Fruit fly (Drosophila melanogaster) whole organism, embryonic: Measurements from ENCODE around the gene Sulf1.
A peak's percentile ranks its signal among the peaks of the same experiment; 100 is the strongest.

Experiments used
- Asciz ChIP-seq: fragments of 200-800 bp; sonication (Bioruptor generic); optimal IDR thresholded peaks from 2 replicates; lab custom pipeline; 2017; ENCODE audit warnings: missing biosample characterization, mild to moderate bottlenecking, missing genetic modification characterization, missing genetic modification reagents
- Bdp1 ChIP-seq: fragments of 200-800 bp; sonication (Bioruptor generic); optimal IDR thresholded peaks from 3 replicates; lab custom pipeline; 2016; ENCODE audit warnings: missing biosample characterization, missing genetic modification characterization
- CG10267 ChIP-seq: fragments of 200-800 bp; sonication (Bioruptor generic); optimal IDR thresholded peaks from 2 replicates; lab custom pipeline; 2018; ENCODE audit warnings: missing biosample characterization, mild to moderate bottlenecking, missing genetic modification characterization, moderate library complexity
- CG10366 ChIP-seq: fragments of 200-800 bp; sonication (Bioruptor generic); IDR thresholded peaks from 2 replicates; pipeline ENCODE4 v1.3.6; 2022; ENCODE audit warnings: missing biosample characterization, missing genetic modification characterization
- CG10462 ChIP-seq: fragments of 200-800 bp; sonication (Bioruptor generic); optimal IDR thresholded peaks from 2 replicates; lab custom pipeline; 2016; ENCODE audit warnings: missing biosample characterization, missing genetic modification characterization
- CG11560 ChIP-seq: fragments of 200-800 bp; sonication (Bioruptor generic); IDR thresholded peaks from 3 replicates; pipeline ENCODE4 v1.3.6; 2022; ENCODE audit warnings: missing biosample characterization, missing genetic modification characterization
- CG16815 ChIP-seq: fragments of 200-800 bp; sonication (Bioruptor generic); optimal IDR thresholded peaks from 3 replicates; lab custom pipeline; 2017; ENCODE audit warnings: missing biosample characterization, mild to moderate bottlenecking, missing genetic modification characterization
- CG17802 ChIP-seq: fragments of 200-800 bp; sonication (Bioruptor generic); optimal IDR thresholded peaks from 2 replicates; lab custom pipeline; 2018; ENCODE audit warnings: missing biosample characterization, mild to moderate bottlenecking, missing genetic modification characterization, moderate library complexity
- CG1832 ChIP-seq: fragments of 200-800 bp; sonication (Bioruptor generic); optimal IDR thresholded peaks from 2 replicates; lab custom pipeline; 2017; ENCODE audit warnings: missing biosample characterization, mild to moderate bottlenecking, missing genetic modification characterization, inconsistent platforms
- CG18476 ChIP-seq: fragments of 200-800 bp; sonication (Bioruptor generic); optimal IDR thresholded peaks from 2 replicates; lab custom pipeline; 2016; ENCODE audit warnings: missing biosample characterization, mild to moderate bottlenecking, missing genetic modification characterization
- CG2116 ChIP-seq: fragments of 200-800 bp; sonication (Bioruptor generic); optimal IDR thresholded peaks from 3 replicates; lab custom pipeline; 2018; ENCODE audit warnings: missing biosample characterization, mild to moderate bottlenecking, missing genetic modification characterization
- CG30403 ChIP-seq: fragments of 200-800 bp; sonication (Bioruptor generic); optimal IDR thresholded peaks from 3 replicates; lab custom pipeline; 2016; ENCODE audit warnings: missing biosample characterization, missing genetic modification characterization
- CG43689 ChIP-seq: fragments of 200-800 bp; sonication (Bioruptor generic); IDR thresholded peaks from 2 replicates; pipeline ENCODE4 v1.3.6; 2022; ENCODE audit warnings: missing biosample characterization, missing genetic modification characterization
- CG4730 ChIP-seq: fragments of 200-800 bp; sonication (Bioruptor generic); IDR thresholded peaks from 2 replicates; pipeline ENCODE4 v1.3.6; 2022; ENCODE audit warnings: missing biosample characterization, missing genetic modification characterization
- CG6854 ChIP-seq: fragments of 200-800 bp; sonication (Bioruptor generic); optimal IDR thresholded peaks from 3 replicates; lab custom pipeline; 2017; ENCODE audit warnings: missing biosample characterization, mild to moderate bottlenecking, missing genetic modification characterization
- CG7556 ChIP-seq: fragments of 200-800 bp; sonication (Bioruptor generic); optimal IDR thresholded peaks from 2 replicates; lab custom pipeline; 2017; ENCODE audit warnings: missing biosample characterization, mild to moderate bottlenecking, missing genetic modification characterization
- CG9727 ChIP-seq: fragments of 200-800 bp; sonication (Bioruptor generic); optimal IDR thresholded peaks from 3 replicates; lab custom pipeline; 2017; ENCODE audit warnings: missing biosample characterization, mild to moderate bottlenecking, missing genetic modification characterization
- CG9876 ChIP-seq: fragments of 200-800 bp; sonication (Bioruptor generic); optimal IDR thresholded peaks from 2 replicates; lab custom pipeline; 2016; ENCODE audit warnings: missing biosample characterization, missing genetic modification characterization
- D19B ChIP-seq: fragments of 200-800 bp; sonication (Bioruptor generic); optimal IDR thresholded peaks from 2 replicates; lab custom pipeline; 2017; ENCODE audit warnings: missing biosample characterization, mild to moderate bottlenecking, missing genetic modification characterization
- Dip2 ChIP-seq: fragments of 200-800 bp; sonication (Bioruptor generic); IDR thresholded peaks from 2 replicates; pipeline ENCODE4 v1.3.6; 2022; ENCODE audit warnings: missing biosample characterization, missing genetic modification characterization
- Dip3 ChIP-seq: fragments of 200-800 bp; sonication (Bioruptor generic); optimal IDR thresholded peaks from 3 replicates; lab custom pipeline; 2016; ENCODE audit warnings: missing biosample characterization, missing genetic modification characterization
- Lim3 ChIP-seq: fragments of 200-800 bp; sonication (Bioruptor generic); IDR thresholded peaks from 2 replicates; pipeline ENCODE4 v1.3.6; 2022; ENCODE audit warnings: missing biosample characterization, missing genetic modification characterization
- Lpt ChIP-seq: fragments of >200 bp; optimal IDR thresholded peaks from 2 replicates; lab custom pipeline; 2018; ENCODE audit warnings: missing biosample characterization, missing genetic modification characterization
- NK7.1 ChIP-seq: fragments of 200-800 bp; sonication (Bioruptor generic); optimal IDR thresholded peaks from 3 replicates; lab custom pipeline; 2016; ENCODE audit warnings: missing biosample characterization, missing genetic modification characterization
- Neu2 ChIP-seq: fragments of 200-800 bp; sonication (Bioruptor generic); optimal IDR thresholded peaks from 3 replicates; lab custom pipeline; 2016; ENCODE audit warnings: missing biosample characterization, missing genetic modification characterization, borderline replicate concordance
- Nf-YA ChIP-seq: fragments of 200-800 bp; sonication (Bioruptor generic); IDR thresholded peaks from 2 replicates; pipeline ENCODE4 v1.3.6; 2022; ENCODE audit warnings: missing biosample characterization, missing genetic modification characterization
- Poxn ChIP-seq: fragments of 200-800 bp; sonication (Bioruptor generic); IDR thresholded peaks from 2 replicates; pipeline ENCODE4 v1.3.6; 2022; ENCODE audit warnings: missing biosample characterization, missing genetic modification characterization
- Rfx ChIP-seq: fragments of 200-800 bp; sonication (Bioruptor generic); IDR thresholded peaks from 2 replicates; pipeline ENCODE4 v1.3.6; 2022; ENCODE audit warnings: missing biosample characterization, missing genetic modification characterization
- Sox102F ChIP-seq: fragments of 200-800 bp; sonication (Bioruptor generic); optimal IDR thresholded peaks from 2 replicates; lab custom pipeline; 2018; ENCODE audit warnings: missing biosample characterization, mild to moderate bottlenecking, missing genetic modification characterization, moderate library complexity
- Tbp ChIP-seq: fragments of >200 bp; optimal IDR thresholded peaks from 2 replicates; lab custom pipeline; 2018; ENCODE audit warnings: missing biosample characterization, missing genetic modification characterization
- Vsx1 ChIP-seq: fragments of 200-800 bp; sonication (Bioruptor generic); optimal IDR thresholded peaks from 2 replicates; lab custom pipeline; 2017; ENCODE audit warnings: missing biosample characterization, mild to moderate bottlenecking, missing genetic modification characterization, missing genetic modification reagents
- bab2 ChIP-seq: fragments of 200-800 bp; sonication (Bioruptor generic); optimal IDR thresholded peaks from 2 replicates; lab custom pipeline; 2016; ENCODE audit warnings: missing biosample characterization, missing genetic modification characterization
- cas ChIP-seq: fragments of 200-800 bp; sonication (Bioruptor generic); IDR thresholded peaks from 2 replicates; pipeline ENCODE4 v1.3.6; 2022; ENCODE audit warnings: missing biosample characterization, missing genetic modification characterization
- caup ChIP-seq: fragments of 200-800 bp; sonication (Bioruptor generic); optimal IDR thresholded peaks from 3 replicates; lab custom pipeline; 2017; ENCODE audit warnings: missing biosample characterization, mild to moderate bottlenecking, missing genetic modification characterization, moderate library complexity; ENCODE audit not compliant: severe bottlenecking
- chif ChIP-seq, 2 experiments: fragments of 200-800 bp; sonication (Bioruptor generic); optimal IDR thresholded peaks; 3 replicates each; lab custom pipeline; 2016; ENCODE audit warnings: missing biosample characterization in 2 of 2, missing genetic modification characterization in 2 of 2
- dati ChIP-seq: fragments of 200-800 bp; sonication (Bioruptor generic); IDR thresholded peaks from 2 replicates; pipeline ENCODE4 v1.3.6; 2022; ENCODE audit warnings: missing biosample characterization, missing genetic modification characterization
- en ChIP-seq: fragments of 200-800 bp; sonication (Bioruptor generic); optimal IDR thresholded peaks from 2 replicates; lab custom pipeline; 2016; ENCODE audit warnings: missing biosample characterization, missing genetic modification characterization
- ewg ChIP-seq: fragments of 200-800 bp; sonication (Bioruptor generic); optimal IDR thresholded peaks from 3 replicates; lab custom pipeline; 2017; ENCODE audit warnings: mild to moderate bottlenecking, missing biosample characterization, missing genetic modification reagents, missing genetic modification characterization
- ham ChIP-seq: fragments of 200-800 bp; sonication (Bioruptor generic); IDR thresholded peaks from 2 replicates; pipeline ENCODE4 v1.3.6; 2022; ENCODE audit warnings: missing biosample characterization, missing genetic modification characterization
- kay ChIP-seq: fragments of 200-800 bp; sonication (Bioruptor generic); optimal IDR thresholded peaks from 2 replicates; lab custom pipeline; 2016; ENCODE audit warnings: missing biosample characterization, missing genetic modification characterization
- nom ChIP-seq: fragments of 200-800 bp; sonication (Bioruptor generic); optimal IDR thresholded peaks from 2 replicates; lab custom pipeline; 2017; ENCODE audit warnings: missing biosample characterization, missing genetic modification characterization, mild to moderate bottlenecking, moderate library complexity, missing genetic modification reagents
- oc ChIP-seq: fragments of 200-800 bp; sonication (Bioruptor generic); optimal IDR thresholded peaks from 2 replicates; lab custom pipeline; 2018; ENCODE audit warnings: missing biosample characterization, mild to moderate bottlenecking, missing genetic modification characterization, moderate library complexity
- pb ChIP-seq: fragments of 200-800 bp; sonication (Bioruptor generic); optimal IDR thresholded peaks from 3 replicates; lab custom pipeline; 2016; ENCODE audit warnings: missing biosample characterization, missing genetic modification characterization
- sens ChIP-seq: fragments of 200-800 bp; sonication (Bioruptor generic); peaks from one replicate; lab custom pipeline; 2016; ENCODE audit warnings: missing biosample characterization, missing genetic modification characterization
- sisA ChIP-seq: fragments of 200-800 bp; sonication (Bioruptor generic); IDR thresholded peaks from 2 replicates; pipeline ENCODE4 v1.3.6; 2022; ENCODE audit warnings: missing biosample characterization, missing genetic modification characterization
- so ChIP-seq: fragments of 200-800 bp; sonication (Bioruptor generic); IDR thresholded peaks from 3 replicates; pipeline ENCODE4 v1.3.6; 2022; ENCODE audit warnings: missing biosample characterization, missing genetic modification characterization
- stc ChIP-seq: fragments of 200-800 bp; sonication (Bioruptor generic); IDR thresholded peaks from 2 replicates; pipeline ENCODE4 v1.3.6; 2022; ENCODE audit warnings: missing biosample characterization, missing genetic modification characterization
- sug ChIP-seq: fragments of 200-800 bp; optimal IDR thresholded peaks from 2 replicates; lab custom pipeline; 2019; ENCODE audit warnings: missing biosample characterization, mild to moderate bottlenecking, missing genetic modification characterization, moderate library complexity
- tgo ChIP-seq: fragments of 200-800 bp; sonication (Bioruptor generic); IDR thresholded peaks from 3 replicates; pipeline ENCODE4 v1.3.6; 2022; ENCODE audit warnings: missing biosample characterization, missing genetic modification characterization
- trem ChIP-seq: fragments of 200-800 bp; optimal IDR thresholded peaks from 3 replicates; lab custom pipeline; 2019; ENCODE audit warnings: missing biosample characterization, mild to moderate bottlenecking, missing genetic modification characterization, moderate library complexity
- ttk ChIP-seq: fragments of 200-800 bp; sonication (Bioruptor generic); IDR thresholded peaks from 2 replicates; pipeline ENCODE4 v2.1.2; 2022; ENCODE audit warnings: missing biosample characterization, missing genetic modification characterization
- unc-4 ChIP-seq: fragments of 200-800 bp; sonication (Bioruptor generic); IDR thresholded peaks from 2 replicates; pipeline ENCODE4 v1.3.6; 2022; ENCODE audit warnings: missing biosample characterization, missing genetic modification characterization; ENCODE audit not compliant: partially characterized antibody

Gene Sulf1

DNA sequence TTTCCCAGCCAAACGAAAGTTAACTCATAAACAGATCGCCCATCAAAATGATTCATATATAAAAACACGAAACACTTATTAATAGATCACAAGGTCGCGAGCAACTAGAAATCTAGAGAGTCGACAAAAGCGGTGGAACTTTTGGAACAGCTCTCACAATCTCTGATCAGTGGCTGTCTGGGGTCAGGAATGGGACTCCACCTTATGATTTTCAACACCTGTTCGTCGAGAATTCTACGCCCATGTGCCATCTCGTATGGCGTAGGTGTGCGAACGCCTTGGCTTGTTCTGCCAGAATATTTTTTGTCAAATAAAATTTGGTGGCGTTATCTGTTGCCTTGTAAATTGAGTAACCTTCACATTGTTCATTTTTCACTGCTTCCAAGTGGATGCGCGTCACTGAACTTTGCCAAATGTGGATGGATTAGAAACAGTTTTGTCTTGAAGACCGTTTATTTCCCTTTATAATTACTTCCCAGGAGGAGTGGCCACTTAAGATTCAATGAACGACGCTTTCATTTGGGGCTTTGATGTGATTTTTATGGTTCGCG lies 16.1 kb upstream of the Sulf1 start (continued):
- TF ChIP-seq CG7556 (GFP tag; lab: Kevin White, UChicago) (no peak), sisA (GFP tag; lab: Robert Waterston, UW) (no peak; the same call in 1 of the 2 replicates), ewg (GFP tag; lab: Kevin White, UChicago) (no peak), CG17802 (tag; lab: Kevin White, UChicago) (no peak), sens (GFP tag; lab: Kevin White, UChicago) (no peak), D19B (GFP tag; lab: Kevin White, UChicago) (no peak), Bdp1 (GFP tag; lab: Kevin White, UChicago) (no peak), CG30403 (GFP tag; lab: Kevin White, UChicago) (peak; percentile 10), Vsx1 (GFP tag; lab: Kevin White, UChicago) (no peak), CG10267 (tag; lab: Kevin White, UChicago) (no peak), caup (GFP tag; lab: Kevin White, UChicago) (peak; percentile 66), Lpt (GFP tag; lab: Kevin White, UChicago) (no peak), ham (GFP tag; lab: Robert Waterston, UW) (no peak), Nf-YA (GFP tag; lab: Robert Waterston, UW) (no peak), CG6854 (GFP tag; lab: Kevin White, UChicago) (no peak), tgo (GFP tag; lab: Robert Waterston, UW) (peak; percentile 30; the same call in 1 of the 3 replicates), Tbp (GFP tag; lab: Kevin White, UChicago) (no peak), Asciz (no peak), nom (GFP tag; lab: Kevin White, UChicago) (no peak), Dip2 (GFP tag; lab: Robert Waterston, UW) (no peak), Neu2 (GFP tag; lab: Kevin White, UChicago) (no peak), Poxn (GFP tag; lab: Robert Waterston, UW) (no peak), pb (GFP tag; lab: Kevin White, UChicago) (no peak), bab2 (GFP tag; lab: Kevin White, UChicago) (no peak), dati (GFP tag; lab: Robert Waterston, UW) (no peak), cas (GFP tag; lab: Robert Waterston, UW) (no peak), trem (tag; lab: Kevin White, UChicago) (no peak), CG10366 (GFP tag; lab: Robert Waterston, UW) (0 out of 2 replicates have a peak, but pooled peaks have one; percentile 28), NK7.1 (GFP tag; lab: Kevin White, UChicago) (no peak), CG18476 (GFP tag; lab: Kevin White, UChicago) (no peak), sug (tag; lab: Kevin White, UChicago) (peak; percentile 47), Lim3 (GFP tag; lab: Robert Waterston, UW) (no peak), CG11560 (tag; lab: Robert Waterston, UW) (no peak), stc (no peak), oc (tag; lab: Kevin White, UChicago) (no peak), CG2116 (GFP tag; lab: Kevin White, UChicago) (no peak), chif (GFP tag; optimal IDR thresholded peaks at IDR 0.05; lab: Kevin White, UChicago) (no peak), ttk (no peak), CG4730 (GFP tag; lab: Robert Waterston, UW) (no peak), CG43689 (no peak), CG1832 (GFP tag; lab: Kevin White, UChicago) (no peak), CG16815 (GFP tag; lab: Kevin White, UChicago) (no peak), en (GFP tag; lab: Kevin White, UChicago) (no peak), CG10462 (GFP tag; lab: Kevin White, UChicago) (no peak), so (GFP tag; lab: Robert Waterston, UW) (no peak), CG9876 (no peak), unc-4 (GFP tag; lab: Robert Waterston, UW) (no peak), kay (GFP tag; lab: Kevin White, UChicago) (no peak), Rfx (GFP tag; lab: Robert Waterston, UW) (peak; percentile 93), CG9727 (GFP tag; lab: Kevin White, UChicago) (no peak), Sox102F (peak; percentile 6), Dip3 (GFP tag; lab: Kevin White, UChicago) (peak; percentile 37)
